Worm (Caenorhabditis elegans): ENCODE measurements around the gene sel-13.

- TF ChIP-seq him-1 (tag; optimal IDR thresholded peaks at IDR 0.05): no peak
- no peak for TF ChIP-seq dao-5 (tag; optimal IDR thresholded peaks at IDR 0.05)
These were observed 28.5 kb downstream of the sel-13 start, which contains the start of gene T23F11.11 for ce11 chrIII:4671491-4671890.
